Worm (Caenorhabditis elegans) whole organism, early embryonic: Measurements from ENCODE around the gene osm-7.

Experiments used
- B0310.2 ChIP-seq: sonication (generic microtip); optimal IDR thresholded peaks from 2 replicates; lab custom pipeline; 2016; ENCODE audit warnings: mild to moderate bottlenecking, missing genetic modification characterization, missing compliant biosample characterization
- ama-1 ChIP-seq: fragments of 150-350 bp; optimal IDR thresholded peaks from 2 replicates; lab custom pipeline; 2014
- hmbx-1 ChIP-seq: sonication (generic microtip); optimal IDR thresholded peaks from 2 replicates; lab custom pipeline; 2016; ENCODE audit warnings: mild to moderate bottlenecking, missing genetic modification characterization, missing compliant biosample characterization
- hmg-4 ChIP-seq: fragments of 200-800 bp; sonication (Bioruptor generic); optimal IDR thresholded peaks from 2 replicates; lab custom pipeline; 2018; ENCODE audit warnings: mild to moderate bottlenecking, missing genetic modification characterization, missing compliant biosample characterization
- hnd-1 ChIP-seq: sonication (generic microtip); optimal IDR thresholded peaks from 2 replicates; lab custom pipeline; 2016; ENCODE audit warnings: missing genetic modification characterization, missing compliant biosample characterization
- scrt-1 ChIP-seq: fragments of 200-800 bp; sonication (Bioruptor generic); IDR thresholded peaks from 2 replicates; pipeline ENCODE4 v1.3.6; 2022; ENCODE audit warnings: missing genetic modification characterization, missing compliant biosample characterization

DNA sequence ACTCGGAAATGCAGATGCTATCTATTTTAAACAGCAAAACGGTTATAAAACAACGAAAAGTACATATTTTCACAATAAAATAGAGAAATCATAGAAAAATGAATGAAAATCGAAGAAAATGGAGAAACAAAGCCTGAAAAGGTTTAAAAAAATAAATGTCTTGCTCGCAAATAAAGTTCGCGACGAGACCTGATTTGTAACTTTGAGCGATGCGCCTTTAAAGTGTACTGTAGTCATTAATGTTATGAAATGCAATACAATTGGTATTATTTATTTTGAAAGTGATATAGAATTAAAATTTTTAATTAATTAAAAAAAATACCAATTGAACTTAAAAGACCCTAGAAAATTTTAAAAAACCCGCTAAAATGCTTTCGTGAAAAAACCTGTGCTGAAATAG lies 14.7 kb upstream of the osm-7 start:
- TF ChIP-seq ama-1, result no peak
- no peak for TF ChIP-seq hnd-1 (tag; lab: Kevin White, UChicago)
- no peak for TF ChIP-seq hmg-4
- TF ChIP-seq scrt-1 (GFP tag; lab: Robert Waterston, UW), result no peak
- no peak for TF ChIP-seq hmbx-1 (tag; lab: Kevin White, UChicago)
- no peak for TF ChIP-seq B0310.2 (tag; lab: Kevin White, UChicago)
